Fruit fly (Drosophila melanogaster): Measurements from ENCODE around the gene Ir94b.

Ir94b gene

dm6 chr3R:22133337-22134014 is 16.4 kb upstream of the Ir94b start, which contains the start of gene SKIP (continued):
- TF ChIP-seq Ets97D (GFP tag; optimal IDR thresholded peaks at IDR 0.05) (peak; percentile 83), en (GFP tag; optimal IDR thresholded peaks at IDR 0.05) (no peak), BEAF-32 (GFP tag; optimal IDR thresholded peaks at IDR 0.05) (peak; percentile 9), CG11247 (GFP tag; IDR thresholded peaks at IDR 0.05) (no peak), grn (GFP tag; optimal IDR thresholded peaks at IDR 0.05) (no peak), Side (GFP tag; optimal IDR thresholded peaks at IDR 0.05) (peak; percentile 28), CG7839 (tag; optimal IDR thresholded peaks at IDR 0.05) (peak; percentile 9), Asciz (GFP tag; optimal IDR thresholded peaks at IDR 0.05) (no peak), lov (optimal IDR thresholded peaks at IDR 0.05) (no peak), lov (GFP tag; IDR thresholded peaks at IDR 0.05) (no peak), stc (GFP tag; IDR thresholded peaks at IDR 0.05) (peak; percentile 18; the same call in 1 of the 2 replicates), exex (tag; optimal IDR thresholded peaks at IDR 0.05) (no peak), ase (GFP tag; IDR thresholded peaks at IDR 0.05) (peak; percentile 35; the same call in 1 of the 3 replicates), C15 (GFP tag; IDR thresholded peaks at IDR 0.05) (no peak), GATAe (GFP tag; conservative IDR thresholded peaks at IDR 0.05) (no peak), fu2 (GFP tag; optimal IDR thresholded peaks at IDR 0.05) (no peak), CG14710 (tag; optimal IDR thresholded peaks at IDR 0.05) (peak; percentile 28), pb (GFP tag; optimal IDR thresholded peaks at IDR 0.05) (peak; percentile 23), inv (GFP tag; IDR thresholded peaks at IDR 0.05; ENCODE audit: partially characterized antibody) (peak; percentile 27; the same call in 1 of the 2 replicates), CG10959 (GFP tag; IDR thresholded peaks at IDR 0.05) (no peak), Dref (GFP tag; IDR thresholded peaks at IDR 0.05) (no peak; the same call in 1 of the 2 replicates), Atf-2 (GFP tag; optimal IDR thresholded peaks at IDR 0.05) (no peak), CG6854 (GFP tag; optimal IDR thresholded peaks at IDR 0.05) (no peak), HLH54F (GFP tag; optimal IDR thresholded peaks at IDR 0.05) (peak; percentile 13), nerfin-2 (GFP tag; IDR thresholded peaks at IDR 0.05; ENCODE audit: partially characterized antibody) (peak; percentile 52; the same call in 1 of the 2 replicates), Elba2 (GFP tag; optimal IDR thresholded peaks at IDR 0.05) (no peak), CG9437 (GFP tag; optimal IDR thresholded peaks at IDR 0.05) (no peak), Fer3 (tag; optimal IDR thresholded peaks at IDR 0.05) (peak; percentile 13), CG4730 (GFP tag; IDR thresholded peaks at IDR 0.05) (no peak), CG6272 (GFP tag; IDR thresholded peaks at IDR 0.05) (no peak), NFAT (GFP tag; IDR thresholded peaks at IDR 0.05) (peak; percentile 37; the same call in 1 of the 2 replicates), CG8359 (GFP tag; optimal IDR thresholded peaks at IDR 0.05; ENCODE audit: borderline replicate concordance) (no peak), CG4360 (GFP tag; IDR thresholded peaks at IDR 0.05) (peak; percentile 65; the same call in 1 of the 2 replicates), btn (GFP tag; optimal IDR thresholded peaks at IDR 0.05) (peak; percentile 11), CG2116 (GFP tag; optimal IDR thresholded peaks at IDR 0.05) (peak; percentile 20), z (GFP tag; IDR thresholded peaks at IDR 0.05) (peak; percentile 46; the same call in 2 of the 3 replicates), row (GFP tag; IDR thresholded peaks at IDR 0.05) (peak; percentile 8; the same call in 1 of the 3 replicates), Optix (GFP tag; IDR thresholded peaks at IDR 0.05) (no peak), CG7745 (tag; optimal IDR thresholded peaks at IDR 0.05) (no peak), Taf1 (GFP tag; IDR thresholded peaks at IDR 0.05) (no peak), usp (GFP tag; optimal IDR thresholded peaks at IDR 0.05) (no peak), CG17912 (GFP tag; optimal IDR thresholded peaks at IDR 0.05) (no peak), Hsf (GFP tag; optimal IDR thresholded peaks at IDR 0.05) (no peak), chif (GFP tag; optimal IDR thresholded peaks at IDR 0.05) (peak in 1 of 2 experiments; percentile 5), Poxn (GFP tag; IDR thresholded peaks at IDR 0.05) (no peak), CG31365 (tag; optimal IDR thresholded peaks at IDR 0.05) (no peak), ab (GFP tag; optimal IDR thresholded peaks at IDR 0.05) (no peak), Atf3 (GFP tag; optimal IDR thresholded peaks at IDR 0.05) (no peak), CG13123 (GFP tag; optimal IDR thresholded peaks at IDR 0.05) (no peak), HLH3B (GFP tag; IDR thresholded peaks at IDR 0.05) (no peak), CG17568 (GFP tag; optimal IDR thresholded peaks at IDR 0.05) (no peak)

All from whole organism, embryonic.